Worm (Caenorhabditis elegans): ENCODE data around the gene fbxa-128.
A peak's percentile ranks its signal among the peaks of the same experiment; 100 is the strongest.

Gene fbxa-128

ce11 chrIII:11090112-11090648 lies 48.7 kb downstream of the fbxa-128 start (continued):
- TF ChIP-seq F49E8.2 (tag; optimal IDR thresholded peaks at IDR 0.05; ENCODE audit: borderline replicate concordance) (peak; percentile 43), T26A8.4 (GFP tag; IDR thresholded peaks at IDR 0.05) (peak; percentile 65), madf-9 (GFP tag; conservative IDR thresholded peaks at IDR 0.05) (no peak; the same call in 1 of the 2 replicates), mxl-2 (GFP tag; conservative IDR thresholded peaks at IDR 0.05) (no peak), Y105C5A.15 (GFP tag; IDR thresholded peaks at IDR 0.05) (no peak)

ce11 chrIII:11088187-11088586 lies 50.7 kb downstream of the fbxa-128 start, which contains the start of gene W09D6.5:
Gene W09D6.5 (plus strand): TSS chrIII:11088487.
- TF ChIP-seq set-16 (GFP tag; IDR thresholded peaks at IDR 0.05) = no peak
- TF ChIP-seq fos-1 (tag; optimal IDR thresholded peaks at IDR 0.05) = no peak
- TF ChIP-seq daf-19 (GFP tag; conservative IDR thresholded peaks at IDR 0.05) = no peak
- no peak for TF ChIP-seq ztf-7 (tag; optimal IDR thresholded peaks at IDR 0.05)
- no peak for TF ChIP-seq unc-62 (GFP tag; optimal IDR thresholded peaks at IDR 0.05 in 1 of 2)
- TF ChIP-seq unc-62 (tag; optimal IDR thresholded peaks at IDR 0.05) = no peak
- no peak for TF ChIP-seq mdt-29 (GFP tag; IDR thresholded peaks at IDR 0.05)
- no peak for TF ChIP-seq lin-29 (GFP tag; IDR thresholded peaks at IDR 0.05)
- no peak for TF ChIP-seq tag-97 (GFP tag; IDR thresholded peaks at IDR 0.05)
- no peak for TF ChIP-seq mxl-3 (GFP tag; optimal IDR thresholded peaks at IDR 0.05)
- no peak for TF ChIP-seq hmg-1.1 (GFP tag; IDR thresholded peaks at IDR 0.05)
- TF ChIP-seq nhr-111 (GFP tag; optimal IDR thresholded peaks at IDR 0.05) = no peak

- TF ChIP-seq zip-11 (GFP tag; IDR thresholded peaks at IDR 0.05) (no peak), dmd-9 (GFP tag; IDR thresholded peaks at IDR 0.05) (no peak), ceh-62 (tag; optimal IDR thresholded peaks at IDR 0.05) (no peak), hif-1 (tag; optimal IDR thresholded peaks at IDR 0.05) (no peak), gei-8 (GFP tag; optimal IDR thresholded peaks at IDR 0.05) (no peak), mdl-1 (tag; optimal IDR thresholded peaks at IDR 0.05) (peak in 1 of 2 experiments; percentile 22), hlh-30 (tag; optimal IDR thresholded peaks at IDR 0.05; ENCODE audit: insufficient read depth) (no peak), lin-29 (GFP tag; IDR thresholded peaks at IDR 0.05) (no peak), lin-1 (GFP tag; IDR thresholded peaks at IDR 0.05) (peak; percentile 45; the same call in 1 of the 2 replicates), dve-1 (tag; optimal IDR thresholded peaks at IDR 0.05; ENCODE audit: insufficient read depth) (peak; percentile 88), lin-39 (tag; optimal IDR thresholded peaks at IDR 0.05) (no peak), spr-1 (tag; optimal IDR thresholded peaks at IDR 0.05) (no peak), lin-38 (GFP tag; IDR thresholded peaks at IDR 0.05) (0 out of 2 replicates have a peak, but pooled peaks have one; percentile 11), dmd-6 (GFP tag; IDR thresholded peaks at IDR 0.05) (peak; percentile 75), lir-3 (tag; optimal IDR thresholded peaks at IDR 0.05) (no peak), set-16 (GFP tag; IDR thresholded peaks at IDR 0.05) (no peak), ZK546.5 (tag; optimal IDR thresholded peaks at IDR 0.05) (no peak), aly-2 (tag; optimal IDR thresholded peaks at IDR 0.05) (no peak), mxl-3 (GFP tag; optimal IDR thresholded peaks at IDR 0.05) (peak; percentile 82), fos-1 (tag; optimal IDR thresholded peaks at IDR 0.05) (no peak), ztf-11 (tag; optimal IDR thresholded peaks at IDR 0.05) (no peak), daf-19 (GFP tag; conservative IDR thresholded peaks at IDR 0.05) (no peak), madf-9 (GFP tag; conservative IDR thresholded peaks at IDR 0.05) (no peak), mes-2 (tag; optimal IDR thresholded peaks at IDR 0.05; ENCODE audit: poor library complexity, severe bottlenecking) (no peak), unc-62 (GFP tag; optimal IDR thresholded peaks at IDR 0.05 in 1 of 2) (peak in 1 of 2 experiments; percentile 91), unc-62 (tag; optimal IDR thresholded peaks at IDR 0.05) (no peak), tra-1 (GFP tag; IDR thresholded peaks at IDR 0.05) (no peak), hlh-11 (tag; optimal IDR thresholded peaks at IDR 0.05) (peak; percentile 75), madf-5 (GFP tag; IDR thresholded peaks at IDR 0.05) (no peak), duxl-1 (tag; optimal IDR thresholded peaks at IDR 0.05; ENCODE audit: poor library complexity) (no peak), nhr-237 (tag; optimal IDR thresholded peaks at IDR 0.05) (no peak), ceh-44 (GFP tag; IDR thresholded peaks at IDR 0.05) (no peak), nhr-48 (tag; optimal IDR thresholded peaks at IDR 0.05) (no peak), ceh-20 (GFP tag; IDR thresholded peaks at IDR 0.05) (no peak), ceh-32 (tag; optimal IDR thresholded peaks at IDR 0.05; ENCODE audit: poor library complexity) (no peak), mep-1 (tag; optimal IDR thresholded peaks at IDR 0.05) (peak; percentile 3), nhr-42 (GFP tag; IDR thresholded peaks at IDR 0.05) (no peak)
Measured at ce11 chrIII:11087442-11087841, 51.5 kb downstream of the fbxa-128 start.
